Fruit fly (Drosophila melanogaster): ENCODE results near the gene CG13082.

Gene CG13082

DNA sequence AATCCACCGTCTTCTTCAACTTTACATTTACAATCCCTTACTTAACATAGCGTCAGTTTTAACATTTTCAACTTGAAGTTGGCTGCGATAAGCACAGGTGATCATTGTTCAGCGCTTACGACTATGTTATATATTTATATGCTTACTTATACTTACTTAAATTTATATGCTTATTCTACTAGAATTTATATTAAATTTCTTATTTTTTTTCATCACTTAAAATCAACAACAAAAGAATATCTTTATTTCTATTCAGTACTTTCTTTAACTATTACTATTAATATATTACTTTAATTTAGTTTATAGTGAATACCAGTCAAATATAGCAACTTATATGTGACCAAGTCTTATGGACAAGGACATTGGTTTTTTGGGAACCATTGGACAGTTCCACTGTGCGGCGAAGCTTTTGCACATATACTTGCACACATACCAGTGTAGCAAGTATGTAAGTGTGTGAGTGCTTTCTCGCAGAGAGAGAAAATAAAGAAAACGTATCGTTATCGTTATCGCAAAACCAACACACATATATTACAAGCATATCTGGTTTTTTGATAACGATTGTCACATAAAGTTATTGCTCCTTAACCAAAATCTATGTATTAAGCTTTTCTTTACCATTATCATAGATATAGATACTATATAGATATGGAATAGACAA lies 20.9 kb upstream of the CG13082 start, which contains the start of gene Hasp (continued):
- peak; percentile 69 for TF ChIP-seq fd96Cb (tag; optimal IDR thresholded peaks at IDR 0.05)
- no peak for TF ChIP-seq chif (GFP tag; optimal IDR thresholded peaks at IDR 0.05)
- TF ChIP-seq ems (GFP tag; optimal IDR thresholded peaks at IDR 0.05) = peak; percentile 49
- TF ChIP-seq CG12155 (GFP tag; optimal IDR thresholded peaks at IDR 0.05) = peak; percentile 14
- no peak for TF ChIP-seq jigr1 (GFP tag; IDR thresholded peaks at IDR 0.05)
- TF ChIP-seq Optix (GFP tag; IDR thresholded peaks at IDR 0.05) = no peak
- no peak for TF ChIP-seq CG17568 (GFP tag; optimal IDR thresholded peaks at IDR 0.05)
- TF ChIP-seq stc (GFP tag; IDR thresholded peaks at IDR 0.05) = peak; percentile 51; the same call in 1 of the 2 replicates
- TF ChIP-seq CG10462 (GFP tag; optimal IDR thresholded peaks at IDR 0.05) = no peak
- no peak for TF ChIP-seq NC2α (GFP tag; optimal IDR thresholded peaks at IDR 0.05)
- peak; percentile 56 for TF ChIP-seq CoRest (tag; optimal IDR thresholded peaks at IDR 0.05)
- 0 out of 3 replicates have a peak, but pooled peaks have one; percentile 13 for TF ChIP-seq so (GFP tag; IDR thresholded peaks at IDR 0.05)
- TF ChIP-seq ci (GFP tag; IDR thresholded peaks at IDR 0.05) = peak; percentile 71; the same call in 2 of the 3 replicates
- no peak for TF ChIP-seq luna (GFP tag; optimal IDR thresholded peaks at IDR 0.05)
- TF ChIP-seq cg (GFP tag; optimal IDR thresholded peaks at IDR 0.05) = peak; percentile 89
- TF ChIP-seq CG2199 (GFP tag; IDR thresholded peaks at IDR 0.05) = no peak
- no peak for TF ChIP-seq twi (tag; optimal IDR thresholded peaks at IDR 0.05)
- no peak for TF ChIP-seq zen (tag; optimal IDR thresholded peaks at IDR 0.05)
- TF ChIP-seq CG15514 (GFP tag; optimal IDR thresholded peaks at IDR 0.05) = peak; percentile 19
- TF ChIP-seq CG8924 (tag; optimal IDR thresholded peaks at IDR 0.05) = peak; percentile 9
- peak; percentile 40 for TF ChIP-seq slou (GFP tag; optimal IDR thresholded peaks at IDR 0.05)
- peak in 1 of 3 experiments; percentile 38 for TF ChIP-seq lola (GFP tag; optimal IDR thresholded peaks at IDR 0.05)
- peak; percentile 72 for TF ChIP-seq D19A (tag; optimal IDR thresholded peaks at IDR 0.05)
- peak; percentile 55 for TF ChIP-seq Ets97D (GFP tag; optimal IDR thresholded peaks at IDR 0.05)
- TF ChIP-seq CG4424 (GFP tag; optimal IDR thresholded peaks at IDR 0.05) = peak; percentile 46
- TF ChIP-seq CG14710 (tag; optimal IDR thresholded peaks at IDR 0.05) = peak; percentile 46
- TF ChIP-seq CG2129 (GFP tag; IDR thresholded peaks at IDR 0.05; ENCODE audit: partially characterized antibody) = no peak
- TF ChIP-seq z (GFP tag; IDR thresholded peaks at IDR 0.05) = no peak
- peak; percentile 84; the same call in 2 of the 3 replicates for TF ChIP-seq Opbp (GFP tag; IDR thresholded peaks at IDR 0.05; ENCODE audit: partially characterized antibody)
- no peak for TF ChIP-seq Doc2 (GFP tag; IDR thresholded peaks at IDR 0.05)
- no peak for TF ChIP-seq Dbx (GFP tag; IDR thresholded peaks at IDR 0.05)
- TF ChIP-seq Fer3 (tag; optimal IDR thresholded peaks at IDR 0.05) = peak; percentile 56
- peak in 1 of 2 experiments; percentile 70 for TF ChIP-seq Hr51 (GFP tag; optimal IDR thresholded peaks at IDR 0.05)
- peak; percentile 77 for TF ChIP-seq row (GFP tag; IDR thresholded peaks at IDR 0.05)
- no peak for TF ChIP-seq MESR4 (GFP tag; optimal IDR thresholded peaks at IDR 0.05)
- no peak for TF ChIP-seq her (GFP tag; optimal IDR thresholded peaks at IDR 0.05)
- no peak for TF ChIP-seq fd3F (GFP tag; optimal IDR thresholded peaks at IDR 0.05)
- TF ChIP-seq Spps (tag; optimal IDR thresholded peaks at IDR 0.05) = peak; percentile 52
- no peak for TF ChIP-seq sc (optimal IDR thresholded peaks at IDR 0.05)
- TF ChIP-seq sc (GFP tag; optimal IDR thresholded peaks at IDR 0.05) = no peak
- peak; percentile 62 for TF ChIP-seq CG10654 (GFP tag; optimal IDR thresholded peaks at IDR 0.05)
- peak; percentile 11 to 19 for TF ChIP-seq Trl (optimal IDR thresholded peaks at IDR 0.05)
- no peak for TF ChIP-seq Trl (GFP tag; optimal IDR thresholded peaks at IDR 0.05)
- TF ChIP-seq CG9609 (GFP tag; optimal IDR thresholded peaks at IDR 0.05) = no peak
- TF ChIP-seq crc (GFP tag; optimal IDR thresholded peaks at IDR 0.05) = no peak
- peak; percentile 68 for TF ChIP-seq CG2678 (tag; optimal IDR thresholded peaks at IDR 0.05)
- peak; percentile 59 for TF ChIP-seq slbo (GFP tag; IDR thresholded peaks at IDR 0.05)
- peak; percentile 58 for TF ChIP-seq Bgb (GFP tag; IDR thresholded peaks at IDR 0.05; ENCODE audit: partially characterized antibody)
- TF ChIP-seq corto (GFP tag; optimal IDR thresholded peaks at IDR 0.05) = no peak
- TF ChIP-seq CG1603 (tag; optimal IDR thresholded peaks at IDR 0.05) = peak; percentile 37
